Worm (Caenorhabditis elegans): ENCODE data around the gene nas-22.

The nas-22 gene

DNA sequence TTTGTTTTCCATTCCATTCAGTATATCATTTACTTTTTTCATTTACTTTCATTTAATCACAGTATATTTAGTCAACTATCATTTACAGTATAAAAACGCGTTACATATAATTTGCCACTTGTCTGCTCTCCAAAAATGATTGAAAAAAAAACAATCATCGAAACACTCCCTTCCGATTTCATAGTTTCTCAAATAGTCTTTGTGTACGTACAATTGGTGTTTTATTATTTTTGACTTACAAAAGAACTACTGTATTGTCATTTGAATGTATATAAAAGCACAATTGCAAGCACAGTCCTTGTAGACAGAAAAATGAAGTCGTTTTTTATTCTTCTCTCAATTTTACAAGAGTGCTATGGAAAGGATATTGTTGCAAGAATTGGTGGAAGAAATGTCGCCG is at the start of gene nas-22:
nas-22 (plus strand) TSS at position 301 of the 400 bp plus-strand sequence.
- TF ChIP-seq ref-1 (GFP tag; conservative IDR thresholded peaks at IDR 0.05) (no peak), flt-1 (GFP tag; IDR thresholded peaks at IDR 0.05) (no peak), med-1 (GFP tag; optimal IDR thresholded peaks at IDR 0.05; ENCODE audit: insufficient read depth) (no peak), ztf-23 (GFP tag; IDR thresholded peaks at IDR 0.05) (no peak), klf-2 (GFP tag; conservative IDR thresholded peaks at IDR 0.05) (no peak), T22C8.4 (GFP tag; IDR thresholded peaks at IDR 0.05) (no peak), tab-1 (GFP tag; IDR thresholded peaks at IDR 0.05) (no peak), ztf-29 (GFP tag; IDR thresholded peaks at IDR 0.05) (no peak), cog-1 (tag; optimal IDR thresholded peaks at IDR 0.05) (no peak)

DNA sequence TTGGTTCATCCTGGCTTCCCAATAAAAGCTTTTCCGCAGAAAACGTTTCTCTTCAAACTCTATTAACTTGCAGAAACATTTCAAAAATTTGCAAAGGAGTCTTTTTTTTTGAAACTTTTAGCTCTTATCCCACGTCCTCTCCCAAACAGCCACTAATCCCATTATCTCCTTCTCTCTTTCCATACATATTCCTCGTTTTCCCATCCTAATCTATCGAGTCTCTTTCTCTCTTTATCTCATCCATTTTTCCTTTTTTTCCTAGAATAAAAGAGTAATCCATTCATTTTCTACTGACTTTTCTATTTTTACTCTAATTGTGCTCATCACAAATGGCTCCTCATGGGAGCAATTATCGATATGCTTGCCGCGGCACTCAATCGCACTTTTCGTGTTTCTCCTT is 45.8 kb upstream of the nas-22 start:
- TF ChIP-seq T22C8.4 (GFP tag; IDR thresholded peaks at IDR 0.05) = no peak
- no peak for TF ChIP-seq med-1 (GFP tag; optimal IDR thresholded peaks at IDR 0.05; ENCODE audit: insufficient read depth)
- TF ChIP-seq ref-1 (GFP tag; conservative IDR thresholded peaks at IDR 0.05) = no peak

DNA sequence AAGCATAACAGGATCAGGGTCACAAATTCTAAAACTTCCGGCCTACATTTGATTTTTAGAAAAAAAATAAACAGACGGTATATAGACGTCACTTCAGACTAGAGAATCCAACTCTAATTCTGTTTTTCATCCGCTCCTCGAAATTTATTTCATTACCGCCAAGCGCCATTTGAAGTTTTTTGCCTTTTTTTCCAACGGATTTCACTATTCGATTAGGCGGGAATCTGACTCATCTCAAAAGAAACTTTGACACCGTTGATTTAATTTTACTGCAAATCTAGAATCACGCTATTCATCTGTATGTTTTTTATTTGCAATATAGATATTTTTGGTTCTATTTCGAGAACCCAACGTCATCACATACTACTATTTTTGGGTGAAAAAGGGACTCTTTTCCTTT is 43.7 kb upstream of the nas-22 start:
- TF ChIP-seq ref-1 (GFP tag; conservative IDR thresholded peaks at IDR 0.05) (no peak), klf-2 (GFP tag; conservative IDR thresholded peaks at IDR 0.05) (no peak), med-1 (GFP tag; optimal IDR thresholded peaks at IDR 0.05; ENCODE audit: insufficient read depth) (no peak), T22C8.4 (GFP tag; IDR thresholded peaks at IDR 0.05) (no peak), ztf-29 (GFP tag; IDR thresholded peaks at IDR 0.05) (no peak)

DNA sequence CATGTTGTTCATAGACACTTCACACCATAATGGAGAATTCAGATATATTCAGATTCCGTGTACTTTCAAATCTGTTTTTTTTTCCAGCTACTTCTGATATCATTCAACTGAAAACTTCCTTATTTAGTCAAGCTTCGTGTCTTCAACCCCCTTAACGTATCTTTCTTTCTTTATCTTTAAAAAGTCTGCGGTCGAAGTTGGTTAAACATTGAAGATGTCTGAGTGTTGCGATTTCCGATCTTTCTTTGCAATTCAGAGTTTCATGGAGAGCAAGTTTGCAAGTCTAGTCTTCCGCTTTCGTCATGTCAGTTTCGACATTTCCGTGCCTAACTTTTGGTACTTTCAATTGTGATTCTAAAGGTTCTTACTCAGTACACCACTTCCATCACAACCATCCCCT is 39.3 kb upstream of the nas-22 start:
- TF ChIP-seq ztf-29 (GFP tag; IDR thresholded peaks at IDR 0.05) (no peak), ref-1 (GFP tag; conservative IDR thresholded peaks at IDR 0.05) (no peak), tab-1 (GFP tag; IDR thresholded peaks at IDR 0.05) (no peak), med-1 (GFP tag; optimal IDR thresholded peaks at IDR 0.05; ENCODE audit: insufficient read depth) (no peak), cog-1 (tag; optimal IDR thresholded peaks at IDR 0.05) (no peak), flt-1 (GFP tag; IDR thresholded peaks at IDR 0.05) (no peak), klf-2 (GFP tag; conservative IDR thresholded peaks at IDR 0.05) (no peak), ztf-23 (GFP tag; IDR thresholded peaks at IDR 0.05) (no peak), T22C8.4 (GFP tag; IDR thresholded peaks at IDR 0.05) (no peak)

DNA sequence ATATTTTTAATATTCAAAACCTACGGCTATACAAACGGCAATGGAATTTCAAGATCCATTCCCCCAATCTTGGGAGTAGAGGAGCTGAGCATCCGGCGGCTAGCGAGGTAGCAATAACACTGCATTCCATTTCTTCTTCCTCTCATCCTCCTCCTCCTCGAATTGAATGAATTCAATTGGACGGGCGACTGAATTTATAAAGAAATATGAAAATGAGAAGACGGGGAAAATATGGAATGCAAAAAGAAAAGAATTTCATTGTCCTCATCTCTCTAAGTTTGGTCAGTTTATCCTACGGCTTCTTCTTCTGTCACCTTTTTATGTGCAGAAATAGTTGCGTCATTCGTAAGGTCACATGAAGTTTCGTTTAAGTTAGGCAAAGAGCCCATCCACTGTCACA is 38.1 kb upstream of the nas-22 start:
- no peak for TF ChIP-seq ref-1 (GFP tag; conservative IDR thresholded peaks at IDR 0.05)
- TF ChIP-seq tab-1 (GFP tag; IDR thresholded peaks at IDR 0.05) = no peak
- TF ChIP-seq med-1 (GFP tag; optimal IDR thresholded peaks at IDR 0.05; ENCODE audit: insufficient read depth) = no peak
- no peak for TF ChIP-seq ztf-23 (GFP tag; IDR thresholded peaks at IDR 0.05)
- no peak for TF ChIP-seq T22C8.4 (GFP tag; IDR thresholded peaks at IDR 0.05)
- TF ChIP-seq flt-1 (GFP tag; IDR thresholded peaks at IDR 0.05) = no peak
- no peak for TF ChIP-seq klf-2 (GFP tag; conservative IDR thresholded peaks at IDR 0.05)
- TF ChIP-seq cog-1 (tag; optimal IDR thresholded peaks at IDR 0.05) = no peak

DNA sequence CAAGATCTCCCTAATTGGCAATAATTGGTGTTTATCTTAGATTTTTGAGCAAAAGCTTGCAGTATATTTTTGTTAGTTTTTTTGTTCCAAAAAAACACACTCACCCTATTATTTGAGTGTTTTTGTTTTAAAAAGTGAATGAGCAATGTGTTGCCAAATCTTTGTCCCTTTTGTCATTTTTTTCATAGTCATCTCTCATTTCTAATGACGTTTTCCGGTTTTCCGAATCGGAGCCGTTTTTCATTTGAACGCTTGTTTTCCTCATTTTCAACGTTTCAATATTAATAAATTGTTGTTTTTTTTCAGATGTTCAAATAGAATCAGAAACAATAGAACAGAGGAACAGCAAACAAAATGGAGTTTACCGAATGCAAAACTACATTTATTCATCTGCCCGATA is 36.0 kb upstream of the nas-22 start, which contains the start of gene dmsr-1:
dmsr-1 (plus strand) TSS at position 301 of the 400 bp plus-strand sequence.
- TF ChIP-seq ztf-23 (GFP tag; IDR thresholded peaks at IDR 0.05) = no peak
- TF ChIP-seq ref-1 (GFP tag; conservative IDR thresholded peaks at IDR 0.05) = no peak
- no peak for TF ChIP-seq ztf-29 (GFP tag; IDR thresholded peaks at IDR 0.05)
- TF ChIP-seq klf-2 (GFP tag; conservative IDR thresholded peaks at IDR 0.05) = no peak
- TF ChIP-seq cog-1 (tag; optimal IDR thresholded peaks at IDR 0.05) = no peak
- no peak for TF ChIP-seq med-1 (GFP tag; optimal IDR thresholded peaks at IDR 0.05; ENCODE audit: insufficient read depth)
- TF ChIP-seq flt-1 (GFP tag; IDR thresholded peaks at IDR 0.05) = no peak
- TF ChIP-seq tab-1 (GFP tag; IDR thresholded peaks at IDR 0.05) = no peak
- no peak for TF ChIP-seq T22C8.4 (GFP tag; IDR thresholded peaks at IDR 0.05)

DNA sequence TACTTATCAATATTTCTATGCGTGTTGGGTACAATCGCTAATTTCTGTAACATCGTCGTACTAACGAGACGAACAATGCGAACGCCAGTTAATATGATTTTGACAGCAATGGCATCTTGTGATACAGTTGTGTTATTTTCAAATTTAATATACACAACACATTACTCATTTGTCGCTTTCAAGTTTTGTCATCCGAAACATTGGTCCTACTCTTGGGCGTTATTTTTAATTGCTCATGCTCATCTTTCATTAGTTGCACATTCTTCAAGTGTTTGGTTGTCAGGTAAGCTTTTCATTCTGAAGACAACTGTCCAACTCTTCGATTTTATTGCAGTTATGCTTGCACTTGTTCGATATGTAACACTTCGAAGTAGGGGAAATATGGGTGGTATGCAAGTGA is 35.3 kb upstream of the nas-22 start:
- TF ChIP-seq ztf-29 (GFP tag; IDR thresholded peaks at IDR 0.05) = no peak
- no peak for TF ChIP-seq ref-1 (GFP tag; conservative IDR thresholded peaks at IDR 0.05)
- TF ChIP-seq tab-1 (GFP tag; IDR thresholded peaks at IDR 0.05) = no peak
- no peak for TF ChIP-seq med-1 (GFP tag; optimal IDR thresholded peaks at IDR 0.05; ENCODE audit: insufficient read depth)
- TF ChIP-seq cog-1 (tag; optimal IDR thresholded peaks at IDR 0.05) = no peak
- no peak for TF ChIP-seq ztf-23 (GFP tag; IDR thresholded peaks at IDR 0.05)
- TF ChIP-seq flt-1 (GFP tag; IDR thresholded peaks at IDR 0.05) = no peak
- no peak for TF ChIP-seq klf-2 (GFP tag; conservative IDR thresholded peaks at IDR 0.05)
- no peak for TF ChIP-seq T22C8.4 (GFP tag; IDR thresholded peaks at IDR 0.05)

DNA sequence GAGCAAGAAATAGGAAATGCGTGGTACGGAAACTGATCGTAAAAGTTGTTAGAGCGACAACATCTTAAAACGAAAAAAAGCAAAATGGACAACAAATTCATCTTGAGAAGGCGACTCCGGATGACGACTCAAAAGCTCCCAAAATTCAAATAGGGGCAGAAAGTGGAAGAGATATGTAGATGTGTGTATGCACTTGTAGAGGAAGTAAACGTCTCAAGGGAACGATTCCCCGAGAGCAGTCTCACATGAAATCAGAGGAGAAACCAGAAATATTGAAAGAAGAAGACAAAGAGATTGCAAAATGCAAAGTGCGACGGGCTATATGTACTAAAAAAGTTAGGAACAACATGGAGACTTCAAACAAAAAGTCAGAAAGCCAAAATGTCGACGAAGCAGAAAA is 31.0 kb upstream of the nas-22 start, which contains the start of gene F57B7.2:
F57B7.2 (minus strand) TSS at position 101 of the 400 bp plus-strand sequence.
- no peak for TF ChIP-seq med-1 (GFP tag; optimal IDR thresholded peaks at IDR 0.05; ENCODE audit: insufficient read depth)
- no peak for TF ChIP-seq tab-1 (GFP tag; IDR thresholded peaks at IDR 0.05)
- TF ChIP-seq ztf-29 (GFP tag; IDR thresholded peaks at IDR 0.05) = no peak
- TF ChIP-seq flt-1 (GFP tag; IDR thresholded peaks at IDR 0.05) = no peak
- TF ChIP-seq T22C8.4 (GFP tag; IDR thresholded peaks at IDR 0.05) = no peak
- no peak for TF ChIP-seq ref-1 (GFP tag; conservative IDR thresholded peaks at IDR 0.05)
- no peak for TF ChIP-seq ztf-23 (GFP tag; IDR thresholded peaks at IDR 0.05)
- no peak for TF ChIP-seq klf-2 (GFP tag; conservative IDR thresholded peaks at IDR 0.05)
- TF ChIP-seq cog-1 (tag; optimal IDR thresholded peaks at IDR 0.05) = no peak

DNA sequence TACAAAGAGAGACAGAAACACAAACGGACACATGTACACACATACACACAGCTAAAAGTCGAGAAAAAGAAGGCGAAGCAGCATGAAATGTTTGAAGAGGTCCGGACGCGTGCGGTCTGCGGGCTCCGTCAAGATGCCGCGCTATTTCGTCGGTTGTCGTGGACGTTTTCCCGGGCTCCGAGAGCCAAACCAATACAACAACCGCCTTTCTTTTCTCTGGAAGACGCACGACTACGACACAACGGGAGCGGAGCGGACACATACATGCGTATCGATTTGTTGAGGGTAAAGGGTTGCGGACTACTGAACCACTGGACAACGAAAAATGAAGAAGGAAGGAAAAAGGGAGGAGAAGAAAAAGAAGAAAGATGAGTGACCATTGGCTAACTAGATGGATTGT is 29.1 kb upstream of the nas-22 start:
- peak; percentile 41; the same call in 1 of the 2 replicates for TF ChIP-seq T22C8.4 (GFP tag; IDR thresholded peaks at IDR 0.05)
- no peak for TF ChIP-seq cog-1 (tag; optimal IDR thresholded peaks at IDR 0.05)

DNA sequence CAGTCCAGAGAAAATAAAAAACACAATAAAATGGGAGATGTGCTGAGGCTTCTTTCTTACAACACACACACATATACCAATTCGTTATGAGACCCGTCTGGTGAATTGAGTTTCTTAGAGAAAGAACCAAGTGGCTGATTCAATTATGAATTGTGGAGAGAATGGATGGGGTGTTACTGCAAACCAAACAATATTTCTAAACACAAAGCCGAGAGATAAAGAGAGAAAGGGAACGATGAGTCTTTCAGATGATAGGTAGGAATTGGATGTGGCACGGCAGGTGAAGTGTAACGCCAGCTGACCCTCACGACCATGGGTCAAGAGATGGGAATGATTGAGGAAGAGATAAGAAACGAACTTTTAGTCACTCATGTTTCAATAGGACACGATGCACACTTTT is 28.2 kb upstream of the nas-22 start, which contains the start of gene mig-17:
mig-17 (plus strand) TSS at position 389 of the 400 bp plus-strand sequence.
- TF ChIP-seq med-1 (GFP tag; optimal IDR thresholded peaks at IDR 0.05; ENCODE audit: insufficient read depth) = no peak
- TF ChIP-seq ztf-29 (GFP tag; IDR thresholded peaks at IDR 0.05) = no peak
- no peak for TF ChIP-seq flt-1 (GFP tag; IDR thresholded peaks at IDR 0.05)
- TF ChIP-seq klf-2 (GFP tag; conservative IDR thresholded peaks at IDR 0.05) = no peak
- no peak for TF ChIP-seq tab-1 (GFP tag; IDR thresholded peaks at IDR 0.05)
- no peak for TF ChIP-seq ztf-23 (GFP tag; IDR thresholded peaks at IDR 0.05)
- no peak for TF ChIP-seq ref-1 (GFP tag; conservative IDR thresholded peaks at IDR 0.05)
- no peak for TF ChIP-seq cog-1 (tag; optimal IDR thresholded peaks at IDR 0.05)
- TF ChIP-seq T22C8.4 (GFP tag; IDR thresholded peaks at IDR 0.05) = no peak
